Worm (Caenorhabditis elegans) whole organism, L1 larva: ENCODE data around the gene K02E11.7.

Experiments
- ama-1 ChIP-seq: fragments of 150-350 bp; optimal IDR thresholded peaks from 2 replicates; lab custom pipeline; 2014
- ceh-82 ChIP-seq, 3 experiments: fragments of 150-350 bp in 1 of 3; sonication (generic microtip) in 2 of 3; optimal IDR thresholded peaks; 2 replicates each; lab custom pipeline; 2014 to 2017; ENCODE audit warnings: missing biosample characterization in 3 of 3, missing genetic modification characterization in 3 of 3
- efl-1 ChIP-seq, 4 experiments: fragments of 150-350 bp; optimal IDR thresholded peaks in 3 of 4; peaks in 1 of 4; 1 replicate in 1 of 4; 2 replicates in 3 of 4; lab custom pipeline; 2014; ENCODE audit warnings: missing biosample characterization in 2 of 4, missing genetic modification characterization in 2 of 4, missing genetic modification reagents in 2 of 4
- egl-13 ChIP-seq: sonication (generic microtip); optimal IDR thresholded peaks from 2 replicates; lab custom pipeline; 2016; ENCODE audit warnings: missing genotype, missing genetic modification reagents, missing genetic modification characterization, missing compliant biosample characterization
- elt-2 ChIP-seq: sonication (generic microtip); optimal IDR thresholded peaks from 2 replicates; lab custom pipeline; 2016; ENCODE audit warnings: missing genetic modification characterization, mild to moderate bottlenecking, inconsistent platforms, missing compliant biosample characterization, missing genetic modification reagents
- nhr-11 ChIP-seq: fragments of 150-350 bp; optimal IDR thresholded peaks from 2 replicates; lab custom pipeline; 2014; ENCODE audit warnings: missing biosample characterization, missing genetic modification characterization
- nhr-237 ChIP-seq: fragments of 150-350 bp; optimal IDR thresholded peaks from 2 replicates; lab custom pipeline; 2014; ENCODE audit warnings: missing biosample characterization, missing genetic modification characterization
- skn-1 ChIP-seq: fragments of 150-350 bp; optimal IDR thresholded peaks from 2 replicates; lab custom pipeline; 2014; ENCODE audit warnings: missing biosample characterization, missing genetic modification characterization

ce11 chrV:14296499-14296898 lies 42.4 kb upstream of the K02E11.7 start, which contains the start of gene F14D7.3:
- TF ChIP-seq egl-13 (no peak), ama-1 (no peak), ceh-82 (tag; optimal IDR thresholded peaks at IDR 0.05; lab: Kevin White, UChicago) (no peak), nhr-237 (no peak), elt-2 (tag; lab: Kevin White, UChicago) (no peak), efl-1 (optimal IDR thresholded peaks at IDR 0.05; lab: Kevin White, UChicago) (no peak), efl-1 (GFP tag; optimal IDR thresholded peaks at IDR 0.05 in 1 of 2; lab: Kevin White, UChicago) (no peak), nhr-11 (tag; lab: Kevin White, UChicago) (no peak), skn-1 (tag; lab: Kevin White, UChicago) (no peak)
